Worm (Caenorhabditis elegans): Measurements from ENCODE around the gene nmr-2.

Gene nmr-2

DNA sequence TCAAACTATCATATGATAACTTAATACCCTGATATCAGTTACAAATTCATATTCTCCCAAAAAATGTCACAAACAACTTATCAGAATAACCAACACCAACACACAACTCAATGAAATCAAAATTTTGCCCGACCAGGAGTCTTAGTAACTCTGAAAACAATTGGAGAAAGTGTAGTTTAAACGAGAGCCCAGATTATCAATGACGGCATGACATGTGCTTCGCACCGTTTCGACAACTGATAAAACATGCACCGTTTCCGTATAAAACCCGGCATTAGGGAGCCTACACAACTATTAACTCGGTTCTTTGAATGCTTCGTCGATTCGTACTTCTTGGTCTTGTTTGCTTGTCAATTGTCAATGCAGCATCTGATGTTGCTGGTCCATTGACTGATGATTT is 17.8 kb downstream of the nmr-2 start, which contains the start of gene fil-1:
fil-1 (plus strand) TSS at position 219 of the 400 bp plus-strand sequence.
- TF ChIP-seq tab-1 (GFP tag; IDR thresholded peaks at IDR 0.05) (no peak), med-1 (GFP tag; optimal IDR thresholded peaks at IDR 0.05; ENCODE audit: insufficient read depth) (no peak), klf-2 (GFP tag; conservative IDR thresholded peaks at IDR 0.05) (no peak), ztf-23 (GFP tag; IDR thresholded peaks at IDR 0.05) (no peak), cog-1 (tag; optimal IDR thresholded peaks at IDR 0.05) (no peak), ref-1 (GFP tag; conservative IDR thresholded peaks at IDR 0.05) (no peak), T22C8.4 (GFP tag; IDR thresholded peaks at IDR 0.05) (no peak), flt-1 (GFP tag; IDR thresholded peaks at IDR 0.05) (no peak), ztf-29 (GFP tag; IDR thresholded peaks at IDR 0.05) (no peak)

DNA sequence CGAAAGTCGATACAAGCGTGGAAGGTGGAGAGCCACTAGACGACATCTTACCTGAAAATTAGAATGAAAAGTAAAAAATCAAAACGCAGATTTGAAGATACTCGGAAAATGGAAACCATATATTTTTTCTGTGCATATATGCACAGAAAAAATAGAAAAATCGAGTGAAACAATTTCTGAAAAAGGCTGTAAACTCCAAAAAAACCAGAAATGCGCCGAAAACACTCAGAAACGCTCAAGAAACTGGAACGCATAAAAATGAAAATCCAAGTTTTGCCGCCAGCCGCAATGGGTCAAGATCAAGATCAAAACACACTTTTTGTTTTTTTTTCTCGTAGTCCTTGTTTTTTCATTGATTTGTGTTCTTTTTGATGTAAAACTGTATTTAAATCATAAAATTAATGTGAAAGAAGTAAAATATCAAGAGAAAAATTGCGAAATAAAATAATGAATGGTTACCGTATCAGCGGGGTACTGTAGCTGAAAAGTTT is 18.8 kb downstream of the nmr-2 start, which contains the start of gene T01C3.3:
T01C3.3 (minus strand) TSS at position 51 of the 491 bp plus-strand sequence.
- no peak for TF ChIP-seq flt-1 (GFP tag; IDR thresholded peaks at IDR 0.05)
- TF ChIP-seq T22C8.4 (GFP tag; IDR thresholded peaks at IDR 0.05): no peak
- no peak for TF ChIP-seq ref-1 (GFP tag; conservative IDR thresholded peaks at IDR 0.05)
- no peak for TF ChIP-seq med-1 (GFP tag; optimal IDR thresholded peaks at IDR 0.05; ENCODE audit: insufficient read depth)
- no peak for TF ChIP-seq tab-1 (GFP tag; IDR thresholded peaks at IDR 0.05)
- no peak for TF ChIP-seq ztf-23 (GFP tag; IDR thresholded peaks at IDR 0.05)
- no peak for TF ChIP-seq cog-1 (tag; optimal IDR thresholded peaks at IDR 0.05)
- TF ChIP-seq ztf-29 (GFP tag; IDR thresholded peaks at IDR 0.05): no peak
- no peak for TF ChIP-seq klf-2 (GFP tag; conservative IDR thresholded peaks at IDR 0.05)

DNA sequence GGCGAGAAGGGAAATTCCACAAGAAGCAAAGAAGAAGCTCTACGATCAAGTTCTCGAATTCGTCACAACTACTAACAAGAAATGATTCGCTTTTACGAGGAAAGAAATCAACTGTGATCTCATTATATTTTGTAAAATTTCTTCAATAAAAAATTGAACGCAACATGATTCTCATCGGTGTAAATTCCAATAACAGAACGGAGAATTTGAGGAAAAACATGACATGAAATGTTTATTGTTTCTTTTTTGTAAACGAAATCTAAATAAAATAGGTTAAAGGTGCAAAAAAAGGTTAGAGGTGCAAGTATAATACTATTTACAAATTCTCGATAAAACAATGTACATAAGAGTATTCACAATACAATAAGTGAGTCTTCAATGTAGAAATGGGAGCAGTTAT is 20.0 kb downstream of the nmr-2 start:
- TF ChIP-seq flt-1 (GFP tag; IDR thresholded peaks at IDR 0.05) (no peak), cog-1 (tag; optimal IDR thresholded peaks at IDR 0.05) (no peak), tab-1 (GFP tag; IDR thresholded peaks at IDR 0.05) (no peak), ref-1 (GFP tag; conservative IDR thresholded peaks at IDR 0.05) (no peak), T22C8.4 (GFP tag; IDR thresholded peaks at IDR 0.05) (no peak), ztf-23 (GFP tag; IDR thresholded peaks at IDR 0.05) (no peak), med-1 (GFP tag; optimal IDR thresholded peaks at IDR 0.05; ENCODE audit: insufficient read depth) (no peak), klf-2 (GFP tag; conservative IDR thresholded peaks at IDR 0.05) (no peak), ztf-29 (GFP tag; IDR thresholded peaks at IDR 0.05) (no peak)

DNA sequence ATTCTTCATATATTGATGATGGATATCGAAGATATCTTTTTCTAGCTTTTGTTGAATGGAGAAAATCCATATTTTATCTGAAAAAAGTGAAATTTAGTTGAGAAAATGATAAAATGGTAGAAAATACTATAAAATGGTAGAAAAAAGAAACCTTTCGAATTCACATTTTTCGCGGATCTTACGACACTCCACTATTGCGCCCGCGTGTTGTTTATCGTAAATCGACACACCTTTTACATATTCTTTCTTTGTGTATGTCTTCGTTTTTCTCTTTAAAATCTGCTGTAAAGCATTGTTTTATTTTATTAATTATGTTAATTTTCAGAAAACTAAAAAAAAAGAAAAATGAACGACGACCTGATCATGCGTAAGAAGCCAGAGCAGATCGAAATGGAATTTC is 20.6 kb downstream of the nmr-2 start, which contains the start of the genes cdt-2 and T01C3.2:
cdt-2 (minus strand) TSS at position 284 of the 400 bp plus-strand sequence.
T01C3.2 (plus strand) TSS at position 326 of the 400 bp plus-strand sequence.
- no peak for TF ChIP-seq ref-1 (GFP tag; conservative IDR thresholded peaks at IDR 0.05)
- no peak for TF ChIP-seq T22C8.4 (GFP tag; IDR thresholded peaks at IDR 0.05)
- no peak for TF ChIP-seq tab-1 (GFP tag; IDR thresholded peaks at IDR 0.05)
- TF ChIP-seq cog-1 (tag; optimal IDR thresholded peaks at IDR 0.05): no peak
- no peak for TF ChIP-seq klf-2 (GFP tag; conservative IDR thresholded peaks at IDR 0.05)
- no peak for TF ChIP-seq med-1 (GFP tag; optimal IDR thresholded peaks at IDR 0.05; ENCODE audit: insufficient read depth)
- no peak for TF ChIP-seq ztf-29 (GFP tag; IDR thresholded peaks at IDR 0.05)
- TF ChIP-seq ztf-23 (GFP tag; IDR thresholded peaks at IDR 0.05): no peak

DNA sequence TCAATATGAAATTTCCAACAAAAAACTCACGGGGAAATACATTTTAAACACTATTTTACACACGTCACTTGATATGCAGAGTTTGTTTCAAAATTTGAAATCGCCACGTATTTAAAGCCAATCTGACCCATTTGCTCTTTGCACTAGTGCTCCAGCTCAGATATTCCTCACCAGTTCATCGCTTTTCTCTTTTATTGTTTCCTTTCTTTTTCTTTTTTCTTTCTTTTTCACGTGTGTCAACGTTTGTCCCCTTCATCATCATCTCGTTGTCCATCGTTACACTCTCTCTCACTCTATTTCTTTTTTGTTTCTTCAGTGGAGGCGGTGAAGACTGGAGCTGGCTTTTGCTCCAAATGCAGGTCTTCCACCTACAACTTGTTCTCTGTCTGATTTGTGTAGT is 26.9 kb downstream of the nmr-2 start, which contains the start of gene F02D8.4:
F02D8.4 (plus strand) TSS at position 301 of the 400 bp plus-strand sequence.
- no peak for TF ChIP-seq cog-1 (tag; optimal IDR thresholded peaks at IDR 0.05)
- TF ChIP-seq ref-1 (GFP tag; conservative IDR thresholded peaks at IDR 0.05): no peak
- no peak for TF ChIP-seq med-1 (GFP tag; optimal IDR thresholded peaks at IDR 0.05; ENCODE audit: insufficient read depth)

DNA sequence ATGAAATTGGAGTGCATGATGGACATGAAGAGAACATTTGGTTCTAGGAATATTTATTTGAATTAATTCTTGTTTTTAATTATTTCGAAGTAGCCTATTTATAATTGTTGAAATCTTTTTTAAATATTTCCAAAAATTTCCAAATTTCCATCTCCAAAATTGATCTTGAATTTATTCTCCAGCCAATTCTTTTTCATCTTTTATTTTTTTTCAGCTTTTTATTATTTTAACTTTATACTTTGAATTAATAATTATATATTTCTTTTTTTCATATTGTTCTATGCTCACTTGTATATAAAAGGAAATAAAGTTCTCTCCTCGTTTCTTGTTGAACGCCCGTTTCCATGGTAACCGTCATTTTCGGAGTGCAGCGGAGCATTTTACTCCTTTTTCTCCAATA is 31.5 kb downstream of the nmr-2 start, which contains the start of gene xbx-1:
xbx-1 (plus strand) TSS at position 301 of the 400 bp plus-strand sequence.
- TF ChIP-seq ztf-29 (GFP tag; IDR thresholded peaks at IDR 0.05): no peak
- no peak for TF ChIP-seq cog-1 (tag; optimal IDR thresholded peaks at IDR 0.05)
- no peak for TF ChIP-seq T22C8.4 (GFP tag; IDR thresholded peaks at IDR 0.05)

DNA sequence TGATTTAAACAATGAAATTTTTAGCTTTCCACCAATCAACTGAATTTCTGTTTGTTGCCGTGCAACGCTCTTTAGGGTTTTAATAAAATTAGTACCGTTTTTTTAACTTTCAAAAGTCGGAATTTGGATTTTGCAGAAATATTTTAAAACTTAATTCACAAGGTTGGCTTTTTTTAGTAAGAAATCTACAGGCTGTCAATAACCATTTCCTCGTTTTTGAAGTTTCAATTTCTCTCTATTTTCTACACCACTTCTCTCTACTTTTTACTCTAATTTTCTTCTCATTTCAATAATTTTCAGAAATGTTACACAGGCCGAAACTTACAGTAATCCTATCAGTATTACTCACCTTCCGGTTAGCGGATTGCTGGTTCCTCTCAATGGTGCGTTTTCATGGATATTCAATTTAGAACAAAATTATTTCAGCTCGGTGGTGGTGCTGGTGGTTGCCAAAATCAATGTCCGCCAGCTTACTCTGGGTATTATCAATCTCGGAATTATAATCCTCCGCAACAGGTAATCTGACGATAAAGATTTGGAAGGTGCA is 33.2 kb downstream of the nmr-2 start, which contains the start of the genes grd-12 and F02D8.1:
grd-12 (plus strand) TSS at position 301 of the 547 bp plus-strand sequence.
F02D8.1 (minus strand) TSS at position 497 of the 547 bp plus-strand sequence.
- TF ChIP-seq ztf-23 (GFP tag; IDR thresholded peaks at IDR 0.05) (no peak), ref-1 (GFP tag; conservative IDR thresholded peaks at IDR 0.05) (no peak), T22C8.4 (GFP tag; IDR thresholded peaks at IDR 0.05) (no peak), ztf-29 (GFP tag; IDR thresholded peaks at IDR 0.05) (no peak), cog-1 (tag; optimal IDR thresholded peaks at IDR 0.05) (no peak), med-1 (GFP tag; optimal IDR thresholded peaks at IDR 0.05; ENCODE audit: insufficient read depth) (no peak), tab-1 (GFP tag; IDR thresholded peaks at IDR 0.05) (no peak), klf-2 (GFP tag; conservative IDR thresholded peaks at IDR 0.05) (no peak), flt-1 (GFP tag; IDR thresholded peaks at IDR 0.05) (no peak)

DNA sequence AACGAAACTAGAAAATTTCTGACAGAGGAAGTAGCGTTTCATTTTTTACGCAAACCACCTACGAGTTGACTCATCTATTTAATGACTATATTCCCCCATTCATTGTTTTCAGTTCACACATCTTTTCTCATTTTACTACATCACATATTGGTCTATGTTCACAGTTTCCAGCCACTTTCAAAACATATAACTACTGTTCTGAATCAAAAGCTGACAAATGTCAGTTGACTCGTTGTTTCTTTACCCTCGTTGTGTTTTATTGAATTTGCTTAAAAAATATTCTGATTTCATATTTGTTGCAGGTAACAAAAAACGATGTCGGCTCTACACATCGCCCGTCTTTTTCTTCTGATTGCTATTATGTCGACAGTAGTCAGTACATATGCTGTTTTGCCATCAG is 40.3 kb downstream of the nmr-2 start, which contains the start of gene nlp-59:
nlp-59 (plus strand) TSS at position 301 of the 400 bp plus-strand sequence.
- TF ChIP-seq ztf-23 (GFP tag; IDR thresholded peaks at IDR 0.05): no peak
- no peak for TF ChIP-seq ztf-29 (GFP tag; IDR thresholded peaks at IDR 0.05)
- no peak for TF ChIP-seq flt-1 (GFP tag; IDR thresholded peaks at IDR 0.05)
- no peak for TF ChIP-seq cog-1 (tag; optimal IDR thresholded peaks at IDR 0.05)
- TF ChIP-seq ref-1 (GFP tag; conservative IDR thresholded peaks at IDR 0.05): no peak
- TF ChIP-seq klf-2 (GFP tag; conservative IDR thresholded peaks at IDR 0.05): no peak
- no peak for TF ChIP-seq med-1 (GFP tag; optimal IDR thresholded peaks at IDR 0.05; ENCODE audit: insufficient read depth)
- TF ChIP-seq T22C8.4 (GFP tag; IDR thresholded peaks at IDR 0.05): no peak
- no peak for TF ChIP-seq tab-1 (GFP tag; IDR thresholded peaks at IDR 0.05)

Measured in whole organism, midembryonic.